Worm (Caenorhabditis elegans): ENCODE results near the gene aat-6.

aat-6 gene

DNA sequence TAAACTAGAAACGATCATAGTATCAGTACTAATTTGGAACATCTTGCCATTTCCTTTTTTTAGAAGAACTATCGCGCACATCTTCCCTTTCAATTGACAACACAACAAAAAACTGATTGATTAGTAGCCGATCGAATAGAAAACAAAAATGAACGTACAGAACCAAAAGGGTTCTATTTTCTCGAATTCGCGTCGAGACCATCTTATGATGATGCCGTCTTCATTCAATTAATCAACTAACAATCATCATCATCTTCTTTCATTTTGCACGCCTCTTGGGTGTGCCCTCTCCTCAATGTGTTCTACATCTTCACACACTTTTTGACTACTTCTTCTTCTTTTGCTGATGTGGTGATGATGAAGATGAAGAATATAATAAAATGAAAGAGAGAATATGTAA is 29.3 kb upstream of the aat-6 start:
- TF ChIP-seq blmp-1 (tag; optimal IDR thresholded peaks at IDR 0.05) (no peak), nhr-237 (tag; optimal IDR thresholded peaks at IDR 0.05) (no peak), mls-2 (tag; optimal IDR thresholded peaks at IDR 0.05) (no peak), sptf-1 (tag; optimal IDR thresholded peaks at IDR 0.05) (no peak), ceh-39 (tag; optimal IDR thresholded peaks at IDR 0.05) (no peak), nhr-28 (tag; optimal IDR thresholded peaks at IDR 0.05) (no peak), unc-39 (tag; optimal IDR thresholded peaks at IDR 0.05) (no peak), M03D4.4 (tag; optimal IDR thresholded peaks at IDR 0.05) (no peak)

DNA sequence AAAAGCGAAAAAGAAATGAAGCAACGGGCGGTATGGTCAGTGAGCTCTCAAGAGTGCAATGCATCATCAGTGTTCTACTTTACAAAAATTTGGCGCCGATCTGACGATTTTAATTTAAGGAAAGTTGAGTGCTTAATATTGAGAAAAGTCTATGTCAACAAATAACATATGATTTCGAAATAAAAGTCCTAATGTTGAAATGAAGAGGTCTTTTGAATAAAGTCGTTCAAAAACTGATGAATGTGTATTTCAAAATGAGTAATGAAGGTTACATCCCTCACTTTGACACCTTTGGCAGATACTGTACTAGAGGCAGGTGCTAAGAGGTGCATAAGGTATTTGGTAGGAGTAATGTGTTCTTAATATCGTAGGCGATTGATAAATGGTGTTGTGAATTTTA is 27.0 kb upstream of the aat-6 start:
- TF ChIP-seq lin-32 (GFP tag; optimal IDR thresholded peaks at IDR 0.05) (no peak), unc-120 (tag; optimal IDR thresholded peaks at IDR 0.05; ENCODE audit: poor library complexity, severe bottlenecking) (no peak), M03D4.4 (tag; optimal IDR thresholded peaks at IDR 0.05) (no peak)

ce11 chrV:11496283-11496682 is 25.8 kb upstream of the aat-6 start, which contains the start of gene htrl-1:
htrl-1 (minus strand) TSS chrV:11496383.
- no peak for TF ChIP-seq ham-2 (GFP tag; optimal IDR thresholded peaks at IDR 0.05)

DNA sequence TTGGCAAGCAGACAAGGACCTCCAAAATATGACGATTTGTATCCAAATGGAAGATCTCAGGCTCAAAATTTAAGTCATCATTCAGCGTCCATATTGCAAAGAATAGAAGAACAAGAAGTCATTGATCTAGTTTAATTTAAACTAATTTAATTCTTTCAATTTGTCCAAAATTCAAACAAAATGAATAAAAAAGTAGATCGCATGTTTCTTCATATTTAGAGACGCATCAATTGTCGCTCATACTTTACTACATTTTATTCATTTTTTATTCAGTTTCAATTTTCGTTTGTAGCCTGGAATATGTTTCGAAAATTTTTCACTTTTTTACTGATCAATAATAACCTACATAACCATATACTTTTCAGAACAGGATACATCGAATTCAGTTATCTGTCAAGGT is 22.0 kb upstream of the aat-6 start, which contains the start of gene T11F9.21:
Gene T11F9.21 (plus strand): TSS at position 301 of the 400 bp plus-strand sequence.
- no peak for TF ChIP-seq tbx-8 (GFP tag; optimal IDR thresholded peaks at IDR 0.05)
- no peak for TF ChIP-seq ceh-39 (tag; optimal IDR thresholded peaks at IDR 0.05)
- no peak for TF ChIP-seq M03D4.4 (tag; optimal IDR thresholded peaks at IDR 0.05)
- no peak for TF ChIP-seq ham-2 (GFP tag; optimal IDR thresholded peaks at IDR 0.05)
- no peak for TF ChIP-seq lsy-2 (tag; optimal IDR thresholded peaks at IDR 0.05)
- no peak for TF ChIP-seq nhr-237 (tag; optimal IDR thresholded peaks at IDR 0.05)
- no peak for TF ChIP-seq ceh-83 (GFP tag; optimal IDR thresholded peaks at IDR 0.05)
- TF ChIP-seq nhr-76 (tag; optimal IDR thresholded peaks at IDR 0.05), result no peak
- TF ChIP-seq pha-4 (tag; optimal IDR thresholded peaks at IDR 0.05), result no peak
- no peak for TF ChIP-seq flh-1 (GFP tag; optimal IDR thresholded peaks at IDR 0.05)
- no peak for TF ChIP-seq zip-8 (tag; optimal IDR thresholded peaks at IDR 0.05)
- TF ChIP-seq mab-5 (tag; optimal IDR thresholded peaks at IDR 0.05), result no peak
- TF ChIP-seq ces-1 (GFP tag; optimal IDR thresholded peaks at IDR 0.05), result no peak
- no peak for TF ChIP-seq ceh-43 (GFP tag; optimal IDR thresholded peaks at IDR 0.05)
- TF ChIP-seq nhr-2 (tag; optimal IDR thresholded peaks at IDR 0.05), result no peak
- no peak for TF ChIP-seq mls-2 (tag; optimal IDR thresholded peaks at IDR 0.05)
- no peak for TF ChIP-seq nhr-12 (tag; optimal IDR thresholded peaks at IDR 0.05)
- TF ChIP-seq lin-32 (GFP tag; optimal IDR thresholded peaks at IDR 0.05), result no peak

ce11 chrV:11490382-11490781 is 19.9 kb upstream of the aat-6 start, which contains the start of gene dhs-19:
dhs-19 (minus strand) TSS chrV:11490482.
- no peak for TF ChIP-seq mls-2 (tag; optimal IDR thresholded peaks at IDR 0.05)
- no peak for TF ChIP-seq snpc-4 (tag; optimal IDR thresholded peaks at IDR 0.05)
- no peak for TF ChIP-seq zip-8 (tag; optimal IDR thresholded peaks at IDR 0.05)
- no peak for TF ChIP-seq tbx-8 (GFP tag; optimal IDR thresholded peaks at IDR 0.05)
- no peak for TF ChIP-seq drap-1 (GFP tag; optimal IDR thresholded peaks at IDR 0.05)
- TF ChIP-seq blmp-1 (tag; optimal IDR thresholded peaks at IDR 0.05), result no peak
- no peak for TF ChIP-seq mep-1 (tag; optimal IDR thresholded peaks at IDR 0.05)
- no peak for TF ChIP-seq pha-4 (tag; optimal IDR thresholded peaks at IDR 0.05)
- TF ChIP-seq lin-32 (GFP tag; optimal IDR thresholded peaks at IDR 0.05), result no peak
- TF ChIP-seq ztf-11 (tag; optimal IDR thresholded peaks at IDR 0.05), result no peak
- no peak for TF ChIP-seq bed-3 (GFP tag; optimal IDR thresholded peaks at IDR 0.05)
- no peak for TF ChIP-seq ceh-39 (tag; optimal IDR thresholded peaks at IDR 0.05)
- no peak for TF ChIP-seq ces-1 (GFP tag; optimal IDR thresholded peaks at IDR 0.05)
- TF ChIP-seq ceh-83 (GFP tag; optimal IDR thresholded peaks at IDR 0.05), result no peak
- TF ChIP-seq ham-2 (GFP tag; optimal IDR thresholded peaks at IDR 0.05), result no peak
- no peak for TF ChIP-seq unc-62 (GFP tag; optimal IDR thresholded peaks at IDR 0.05)
- no peak for TF ChIP-seq cnd-1 (tag; optimal IDR thresholded peaks at IDR 0.05)
- TF ChIP-seq nhr-2 (tag; optimal IDR thresholded peaks at IDR 0.05), result no peak
- no peak for TF ChIP-seq nhr-12 (tag; optimal IDR thresholded peaks at IDR 0.05)
- TF ChIP-seq mab-5 (tag; optimal IDR thresholded peaks at IDR 0.05), result no peak

DNA sequence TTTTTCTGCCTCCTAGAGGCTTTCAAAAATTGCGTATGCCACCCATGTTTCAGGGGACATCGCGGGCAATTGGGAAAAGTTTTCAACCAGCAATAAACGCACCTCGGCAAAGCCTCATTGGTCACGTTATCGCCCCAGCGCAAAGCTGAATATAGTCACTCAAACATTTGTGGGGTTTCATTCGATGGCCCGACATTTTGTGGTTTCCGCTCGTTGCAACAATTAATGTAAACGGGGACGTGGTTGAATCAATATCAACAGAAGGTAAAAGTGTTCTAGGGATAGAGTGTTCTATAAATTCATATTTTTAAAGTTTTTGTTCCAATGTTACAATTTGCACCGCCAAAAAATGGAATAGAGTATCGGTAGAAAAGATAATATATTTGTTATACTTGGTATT is 17.8 kb upstream of the aat-6 start:
- no peak for TF ChIP-seq nhr-237 (tag; optimal IDR thresholded peaks at IDR 0.05)
- TF ChIP-seq ham-2 (GFP tag; optimal IDR thresholded peaks at IDR 0.05), result no peak
- TF ChIP-seq mab-5 (tag; optimal IDR thresholded peaks at IDR 0.05), result no peak
- no peak for TF ChIP-seq tbx-8 (GFP tag; optimal IDR thresholded peaks at IDR 0.05)
- no peak for TF ChIP-seq sem-2 (GFP tag; optimal IDR thresholded peaks at IDR 0.05)
- no peak for TF ChIP-seq lin-32 (GFP tag; optimal IDR thresholded peaks at IDR 0.05)
- no peak for TF ChIP-seq cnd-1 (tag; optimal IDR thresholded peaks at IDR 0.05)
- no peak for TF ChIP-seq lsy-2 (tag; optimal IDR thresholded peaks at IDR 0.05)
- TF ChIP-seq elt-1 (tag; optimal IDR thresholded peaks at IDR 0.05; ENCODE audit: borderline replicate concordance, insufficient read depth), result no peak
- TF ChIP-seq snpc-4 (tag; optimal IDR thresholded peaks at IDR 0.05), result no peak
